Worm (Caenorhabditis elegans): Measurements from ENCODE around the gene C48D1.9.

C48D1.9 gene

DNA sequence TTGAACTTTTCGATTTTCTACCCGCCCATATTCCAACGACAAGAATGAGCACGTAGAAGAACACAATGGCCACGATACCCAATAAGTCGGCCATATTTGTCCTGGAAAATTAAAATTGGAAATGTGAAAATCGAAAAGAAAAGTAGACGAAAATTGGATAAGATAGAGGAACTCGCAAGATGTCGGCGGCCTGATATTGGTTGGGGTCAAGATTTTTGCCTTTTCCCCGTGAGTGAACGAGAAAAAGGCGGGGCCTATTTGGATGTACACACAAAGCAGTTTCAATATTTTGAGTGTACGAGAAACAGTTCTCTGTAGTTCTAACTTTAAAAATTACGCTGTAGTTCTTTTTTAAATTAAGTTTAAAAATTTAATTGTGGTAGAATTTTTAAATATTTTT lies 5.0 kb upstream of the C48D1.9 start, which contains the start of gene cho-1:
Gene cho-1, minus strand, starts transcription at position 101 of the 400 bp plus-strand sequence.
- TF ChIP-seq cog-1 (tag; optimal IDR thresholded peaks at IDR 0.05) (no peak), tab-1 (GFP tag; IDR thresholded peaks at IDR 0.05) (no peak), ztf-29 (GFP tag; IDR thresholded peaks at IDR 0.05) (no peak)

DNA sequence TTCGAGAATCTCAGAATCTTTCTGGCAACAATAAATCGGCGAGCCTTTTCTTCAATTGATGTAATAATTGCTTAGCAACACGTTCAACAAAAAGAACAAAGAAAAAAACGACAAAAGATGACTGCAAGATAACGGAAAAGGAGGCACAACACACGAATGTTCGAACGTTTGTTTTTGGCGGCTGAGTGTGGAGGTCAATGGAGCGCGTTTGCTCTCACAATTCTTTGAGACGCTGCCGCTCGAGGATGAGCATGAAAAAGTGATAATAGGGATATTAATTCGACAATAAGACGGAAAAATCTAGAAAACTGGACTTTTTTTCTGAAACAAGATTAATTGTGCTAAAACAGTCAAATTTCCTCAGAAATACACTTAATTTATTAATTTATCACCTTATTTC lies 3.6 kb downstream of the C48D1.9 start:
- TF ChIP-seq med-1 (GFP tag; optimal IDR thresholded peaks at IDR 0.05; ENCODE audit: insufficient read depth) (no peak), cog-1 (tag; optimal IDR thresholded peaks at IDR 0.05) (peak; percentile 21)

DNA sequence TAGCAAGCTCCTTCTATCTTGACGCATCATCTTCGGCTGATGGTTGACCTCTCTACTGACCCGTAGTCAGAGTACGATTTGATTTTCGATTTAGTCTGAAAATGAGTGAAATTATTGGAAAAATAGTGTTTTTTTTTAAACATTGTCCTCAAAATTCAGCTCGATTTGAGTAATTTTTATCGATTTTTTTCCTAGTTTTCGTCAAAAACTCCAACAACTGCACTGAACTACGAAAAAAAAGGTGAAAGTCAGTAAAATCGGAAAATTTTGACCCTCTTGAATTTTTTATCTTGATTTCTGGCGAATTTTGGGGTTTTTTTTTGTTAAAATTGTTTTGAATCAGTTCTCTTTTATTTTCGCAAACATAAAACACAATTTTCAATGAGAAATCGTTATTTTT lies 5.4 kb downstream of the C48D1.9 start, which contains the start of gene ced-3:
Gene ced-3, minus strand, starts transcription at position 101 of the 400 bp plus-strand sequence.
- TF ChIP-seq T22C8.4 (GFP tag; IDR thresholded peaks at IDR 0.05), result no peak
- TF ChIP-seq klf-2 (GFP tag; conservative IDR thresholded peaks at IDR 0.05), result no peak
- no peak for TF ChIP-seq ztf-29 (GFP tag; IDR thresholded peaks at IDR 0.05)
- TF ChIP-seq ref-1 (GFP tag; conservative IDR thresholded peaks at IDR 0.05), result no peak
- no peak for TF ChIP-seq cog-1 (tag; optimal IDR thresholded peaks at IDR 0.05)
- TF ChIP-seq ztf-23 (GFP tag; IDR thresholded peaks at IDR 0.05), result no peak
- TF ChIP-seq tab-1 (GFP tag; IDR thresholded peaks at IDR 0.05), result no peak
- TF ChIP-seq flt-1 (GFP tag; IDR thresholded peaks at IDR 0.05), result no peak
- no peak for TF ChIP-seq med-1 (GFP tag; optimal IDR thresholded peaks at IDR 0.05; ENCODE audit: insufficient read depth)

DNA sequence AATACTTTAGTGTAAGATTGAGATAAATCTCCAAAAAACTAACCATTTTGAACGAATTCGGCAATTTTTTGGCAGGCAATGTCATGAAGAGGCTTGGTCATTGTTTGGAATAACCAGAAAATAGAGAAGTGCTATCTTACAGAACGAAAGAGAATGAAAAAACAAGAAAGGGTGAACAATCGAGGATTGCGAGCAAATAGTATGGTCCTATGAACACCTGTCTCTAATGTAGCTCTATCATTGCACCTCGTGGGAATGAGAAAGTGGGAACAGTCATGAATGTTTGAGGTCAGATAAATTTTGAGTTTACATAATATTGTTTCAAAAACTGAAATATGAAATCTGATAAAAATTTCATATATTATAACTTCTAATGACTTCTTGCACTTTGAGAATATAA lies 12.2 kb downstream of the C48D1.9 start, which contains the start of gene C48D1.1:
Gene C48D1.1, minus strand, starts transcription at position 101 of the 400 bp plus-strand sequence.
- no peak for TF ChIP-seq ztf-23 (GFP tag; IDR thresholded peaks at IDR 0.05)
- no peak for TF ChIP-seq ztf-29 (GFP tag; IDR thresholded peaks at IDR 0.05)

DNA sequence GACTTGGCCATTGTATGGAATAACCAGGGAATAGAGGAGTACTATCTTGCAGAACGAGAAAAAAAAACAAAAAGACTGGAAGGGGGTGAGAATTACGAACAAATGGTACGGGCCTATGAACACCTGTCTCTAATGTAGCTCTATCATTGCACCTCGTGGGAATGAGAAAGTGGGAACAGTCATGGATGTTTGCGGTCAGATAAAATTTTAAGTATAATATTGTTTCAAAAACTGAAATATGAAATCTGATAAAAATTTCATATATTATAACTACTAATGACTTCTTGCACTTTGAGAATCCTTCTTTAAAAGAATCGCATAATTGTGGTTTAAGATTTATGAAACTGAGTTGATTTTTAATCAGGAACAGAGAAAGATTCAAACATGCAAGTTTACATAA lies 16.2 kb downstream of the C48D1.9 start, which contains the start of gene F58D2.5:
Gene F58D2.5, minus strand, starts transcription at position 101 of the 400 bp plus-strand sequence.
- TF ChIP-seq ztf-29 (GFP tag; IDR thresholded peaks at IDR 0.05) (no peak), tab-1 (GFP tag; IDR thresholded peaks at IDR 0.05) (no peak), med-1 (GFP tag; optimal IDR thresholded peaks at IDR 0.05; ENCODE audit: insufficient read depth) (no peak), T22C8.4 (GFP tag; IDR thresholded peaks at IDR 0.05) (no peak), flt-1 (GFP tag; IDR thresholded peaks at IDR 0.05) (no peak), klf-2 (GFP tag; conservative IDR thresholded peaks at IDR 0.05) (no peak), ztf-23 (GFP tag; IDR thresholded peaks at IDR 0.05) (no peak), cog-1 (tag; optimal IDR thresholded peaks at IDR 0.05) (no peak), ref-1 (GFP tag; conservative IDR thresholded peaks at IDR 0.05) (no peak)

DNA sequence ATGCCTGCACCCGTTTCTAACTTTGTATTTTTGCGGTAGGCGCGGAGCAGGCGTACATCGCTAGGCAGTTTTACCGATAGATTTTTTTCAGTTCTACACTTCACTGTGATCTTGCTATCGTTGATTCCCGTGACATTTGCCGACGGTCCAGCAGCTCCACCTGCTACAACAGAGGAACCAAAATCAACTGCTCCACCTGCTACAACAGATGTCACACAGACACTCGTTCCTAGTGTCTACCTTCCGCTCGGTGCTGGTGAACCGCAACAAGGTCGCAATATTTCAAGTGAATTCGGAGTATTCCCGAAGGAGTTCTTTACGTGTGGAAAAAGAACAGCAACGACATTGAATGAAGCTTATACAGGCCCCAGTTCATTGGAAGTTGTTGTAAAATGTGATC lies 19.4 kb downstream of the C48D1.9 start:
- TF ChIP-seq ref-1 (GFP tag; conservative IDR thresholded peaks at IDR 0.05) (no peak), cog-1 (tag; optimal IDR thresholded peaks at IDR 0.05) (no peak), klf-2 (GFP tag; conservative IDR thresholded peaks at IDR 0.05) (no peak), med-1 (GFP tag; optimal IDR thresholded peaks at IDR 0.05; ENCODE audit: insufficient read depth) (no peak), ztf-29 (GFP tag; IDR thresholded peaks at IDR 0.05) (no peak), T22C8.4 (GFP tag; IDR thresholded peaks at IDR 0.05) (no peak), ztf-23 (GFP tag; IDR thresholded peaks at IDR 0.05) (no peak), flt-1 (GFP tag; IDR thresholded peaks at IDR 0.05) (no peak), tab-1 (GFP tag; IDR thresholded peaks at IDR 0.05) (no peak)

DNA sequence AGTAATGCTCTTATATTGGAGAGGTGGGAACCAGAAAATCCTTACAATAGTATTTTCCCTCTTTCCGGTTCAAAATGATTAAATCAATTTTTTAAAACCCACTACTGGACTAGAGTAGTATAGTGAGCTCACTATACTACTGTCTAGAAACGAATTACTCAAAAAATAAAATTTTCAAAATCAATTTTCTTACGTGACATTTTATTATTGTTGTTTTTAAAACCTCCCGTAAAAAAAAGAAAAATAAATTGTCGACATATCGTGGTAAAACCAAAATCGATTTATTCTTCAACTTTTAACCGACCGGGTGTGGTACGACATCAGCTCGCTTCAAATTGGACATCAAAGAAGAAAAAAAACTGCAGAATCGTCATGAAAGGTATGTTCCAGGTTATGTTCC lies 20.0 kb downstream of the C48D1.9 start, which contains the start of gene F58D2.2:
Gene F58D2.2, plus strand, starts transcription at position 301 of the 400 bp plus-strand sequence.
- TF ChIP-seq med-1 (GFP tag; optimal IDR thresholded peaks at IDR 0.05; ENCODE audit: insufficient read depth), result no peak
- no peak for TF ChIP-seq ref-1 (GFP tag; conservative IDR thresholded peaks at IDR 0.05)
- TF ChIP-seq ztf-23 (GFP tag; IDR thresholded peaks at IDR 0.05), result no peak
- TF ChIP-seq klf-2 (GFP tag; conservative IDR thresholded peaks at IDR 0.05), result no peak
- TF ChIP-seq ztf-29 (GFP tag; IDR thresholded peaks at IDR 0.05), result no peak
- no peak for TF ChIP-seq flt-1 (GFP tag; IDR thresholded peaks at IDR 0.05)
- no peak for TF ChIP-seq cog-1 (tag; optimal IDR thresholded peaks at IDR 0.05)
- TF ChIP-seq tab-1 (GFP tag; IDR thresholded peaks at IDR 0.05), result no peak
- TF ChIP-seq T22C8.4 (GFP tag; IDR thresholded peaks at IDR 0.05), result no peak

DNA sequence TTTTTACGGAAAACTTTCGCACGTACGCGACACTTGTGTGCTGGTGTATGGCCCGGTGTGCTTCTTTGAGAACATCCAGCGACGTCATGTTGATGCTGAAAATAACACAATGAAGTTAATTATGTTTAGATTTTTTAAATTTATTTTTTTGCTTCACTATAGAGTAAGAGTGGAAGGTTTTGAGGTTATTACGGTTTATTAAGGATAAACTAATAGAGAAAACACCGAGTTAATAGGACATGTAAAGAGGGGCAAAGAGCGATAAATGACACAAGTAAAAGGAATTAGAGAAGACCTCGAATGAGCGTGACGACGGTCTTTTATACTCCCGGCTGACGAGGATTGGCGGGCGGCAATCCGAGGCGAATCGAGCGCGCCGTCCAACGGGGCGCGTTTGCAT lies 20.5 kb downstream of the C48D1.9 start, which contains the start of gene F58D2.4:
Gene F58D2.4, minus strand, starts transcription at position 101 of the 400 bp plus-strand sequence.
- no peak for TF ChIP-seq flt-1 (GFP tag; IDR thresholded peaks at IDR 0.05)
- TF ChIP-seq ztf-23 (GFP tag; IDR thresholded peaks at IDR 0.05), result no peak
- no peak for TF ChIP-seq T22C8.4 (GFP tag; IDR thresholded peaks at IDR 0.05)
- TF ChIP-seq cog-1 (tag; optimal IDR thresholded peaks at IDR 0.05), result no peak
- TF ChIP-seq tab-1 (GFP tag; IDR thresholded peaks at IDR 0.05), result no peak
- no peak for TF ChIP-seq ztf-29 (GFP tag; IDR thresholded peaks at IDR 0.05)
- TF ChIP-seq ref-1 (GFP tag; conservative IDR thresholded peaks at IDR 0.05), result no peak
- no peak for TF ChIP-seq klf-2 (GFP tag; conservative IDR thresholded peaks at IDR 0.05)
- TF ChIP-seq med-1 (GFP tag; optimal IDR thresholded peaks at IDR 0.05; ENCODE audit: insufficient read depth), result no peak

DNA sequence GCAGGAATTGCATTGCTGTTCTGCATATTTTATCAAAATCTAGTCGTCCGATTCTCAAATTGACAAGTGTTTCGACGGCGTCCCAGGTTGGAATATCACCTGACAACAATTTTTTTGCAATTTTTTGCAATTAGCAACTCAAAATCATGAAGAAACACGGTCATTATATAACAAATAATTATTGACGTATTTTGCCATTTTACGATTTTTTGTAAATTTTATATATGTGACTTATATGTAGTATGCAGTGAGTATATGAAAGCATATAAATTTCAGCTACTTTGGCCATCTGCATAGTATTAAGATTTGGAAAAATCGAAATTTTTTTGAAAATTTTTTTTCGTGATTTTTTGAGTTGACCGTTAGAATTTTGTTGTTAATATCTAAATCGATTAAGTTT lies 28.7 kb downstream of the C48D1.9 start, which contains the start of gene F58D2.3:
Gene F58D2.3, minus strand, starts transcription at position 101 of the 400 bp plus-strand sequence.
- TF ChIP-seq ztf-29 (GFP tag; IDR thresholded peaks at IDR 0.05) (no peak), ref-1 (GFP tag; conservative IDR thresholded peaks at IDR 0.05) (no peak), cog-1 (tag; optimal IDR thresholded peaks at IDR 0.05) (no peak), T22C8.4 (GFP tag; IDR thresholded peaks at IDR 0.05) (no peak), med-1 (GFP tag; optimal IDR thresholded peaks at IDR 0.05; ENCODE audit: insufficient read depth) (no peak), klf-2 (GFP tag; conservative IDR thresholded peaks at IDR 0.05) (no peak), flt-1 (GFP tag; IDR thresholded peaks at IDR 0.05) (no peak), tab-1 (GFP tag; IDR thresholded peaks at IDR 0.05) (no peak), ztf-23 (GFP tag; IDR thresholded peaks at IDR 0.05) (no peak)

DNA sequence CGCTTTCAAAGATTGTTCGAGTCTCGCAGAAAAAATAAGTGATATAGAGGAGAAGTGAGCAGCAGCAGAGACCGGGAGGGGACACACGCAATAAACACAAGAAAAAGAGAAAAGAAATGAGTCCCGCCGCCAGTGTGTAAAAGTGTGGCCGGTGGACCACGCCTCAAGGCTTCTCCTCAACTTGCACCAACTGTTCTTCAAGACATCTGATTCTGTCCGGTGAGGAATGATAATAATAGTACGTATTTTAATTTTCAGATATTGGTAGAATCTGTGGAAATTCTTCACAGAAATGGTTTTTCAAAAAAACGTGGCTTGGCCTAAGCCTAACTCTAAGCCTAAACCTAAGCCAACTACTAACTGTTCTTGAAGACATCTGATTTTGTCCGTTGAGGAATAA lies 30.2 kb downstream of the C48D1.9 start, which contains the start of gene lev-1:
Gene lev-1, minus strand, starts transcription at position 101 of the 400 bp plus-strand sequence.
- TF ChIP-seq tab-1 (GFP tag; IDR thresholded peaks at IDR 0.05), result no peak
- TF ChIP-seq cog-1 (tag; optimal IDR thresholded peaks at IDR 0.05), result no peak
- no peak for TF ChIP-seq ztf-23 (GFP tag; IDR thresholded peaks at IDR 0.05)
- TF ChIP-seq klf-2 (GFP tag; conservative IDR thresholded peaks at IDR 0.05), result no peak
- no peak for TF ChIP-seq ref-1 (GFP tag; conservative IDR thresholded peaks at IDR 0.05)
- TF ChIP-seq ztf-29 (GFP tag; IDR thresholded peaks at IDR 0.05), result no peak
- TF ChIP-seq flt-1 (GFP tag; IDR thresholded peaks at IDR 0.05), result no peak
- no peak for TF ChIP-seq T22C8.4 (GFP tag; IDR thresholded peaks at IDR 0.05)
- no peak for TF ChIP-seq med-1 (GFP tag; optimal IDR thresholded peaks at IDR 0.05; ENCODE audit: insufficient read depth)

Measured in whole organism, midembryonic.